Fruit fly (Drosophila melanogaster): Measurements from ENCODE around the gene Socs16D.

The Socs16D gene

DNA sequence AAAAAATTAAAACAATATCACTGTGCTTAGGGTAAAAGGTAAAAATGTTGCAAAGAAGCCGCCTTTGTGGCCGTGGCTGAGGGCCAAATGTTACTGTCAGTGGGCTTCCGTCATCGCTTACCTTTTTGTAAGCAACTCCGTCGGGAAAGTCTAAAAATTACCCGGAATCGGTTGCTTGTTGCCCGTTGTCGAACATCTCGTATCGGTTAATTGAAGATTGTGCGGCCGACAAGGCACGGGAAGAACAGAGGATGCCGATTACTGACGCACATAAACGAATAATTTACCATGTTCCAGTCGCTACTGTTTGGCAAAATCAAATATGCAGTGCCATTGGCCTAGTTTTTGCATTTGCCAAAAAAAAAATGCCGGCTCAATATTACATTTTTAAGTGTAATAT lies 28.7 kb upstream of the Socs16D start, which contains the start of gene Mco4:
Mco4 (minus strand) TSS at position 101 of the 400 bp plus-strand sequence.
- TF ChIP-seq CG12605 (GFP tag; IDR thresholded peaks at IDR 0.05) (no peak), CG32121 (GFP tag; IDR thresholded peaks at IDR 0.05) (no peak)

dm6 chrX:17852457-17852856 lies 25.1 kb upstream of the Socs16D start, which contains the start of gene CG32554:
Gene CG32554 (minus strand): TSS chrX:17852685.
- TF ChIP-seq CG12605 (GFP tag; IDR thresholded peaks at IDR 0.05): no peak
- no peak for TF ChIP-seq CG17806 (tag; optimal IDR thresholded peaks at IDR 0.05)
- no peak for TF ChIP-seq CG8301 (tag; optimal IDR thresholded peaks at IDR 0.05)
- TF ChIP-seq CG15710 (tag; optimal IDR thresholded peaks at IDR 0.05): no peak
- no peak for TF ChIP-seq CG34367 (tag; optimal IDR thresholded peaks at IDR 0.05)
- TF ChIP-seq CG10348 (GFP tag; IDR thresholded peaks at IDR 0.05): no peak
- no peak for TF ChIP-seq CG4496 (GFP tag; IDR thresholded peaks at IDR 0.05)
- no peak for TF ChIP-seq Pif1B (GFP tag; optimal IDR thresholded peaks at IDR 0.05)
- TF ChIP-seq Pif1A (GFP tag; optimal IDR thresholded peaks at IDR 0.05): no peak
- TF ChIP-seq D1 (tag; optimal IDR thresholded peaks at IDR 0.05): no peak
- no peak for TF ChIP-seq gl (tag; optimal IDR thresholded peaks at IDR 0.05)
- TF ChIP-seq Ets98B (GFP tag; IDR thresholded peaks at IDR 0.05): no peak
- no peak for TF ChIP-seq CG14655 (GFP tag; optimal IDR thresholded peaks at IDR 0.05)
- TF ChIP-seq EcR (GFP tag; optimal IDR thresholded peaks at IDR 0.05): no peak
- no peak for TF ChIP-seq CG32121 (GFP tag; IDR thresholded peaks at IDR 0.05)
- TF ChIP-seq rn (GFP tag; IDR thresholded peaks at IDR 0.05): no peak
- TF ChIP-seq Snoo (tag; optimal IDR thresholded peaks at IDR 0.05): no peak
- TF ChIP-seq CG9948 (tag; optimal IDR thresholded peaks at IDR 0.05): no peak
- no peak for TF ChIP-seq CG13204 (GFP tag; optimal IDR thresholded peaks at IDR 0.05)

DNA sequence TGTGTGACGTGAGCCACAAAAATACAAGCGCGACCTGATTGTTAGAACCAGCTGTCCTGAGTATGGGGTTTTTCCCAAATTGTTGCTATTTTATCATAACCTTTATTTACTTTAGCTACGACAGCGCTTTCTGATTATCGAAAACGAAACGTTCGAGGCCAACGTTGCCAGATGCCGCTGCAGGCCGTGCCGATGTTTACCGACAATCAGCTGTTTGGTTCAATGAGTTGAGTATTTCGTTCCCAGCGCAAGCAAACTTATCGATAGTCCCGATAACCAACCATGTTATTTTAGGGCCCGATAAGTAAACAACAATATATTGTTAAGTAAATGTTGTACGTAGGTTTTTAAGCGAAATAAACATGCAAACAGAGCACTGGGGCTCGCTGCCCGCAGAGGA lies 22.8 kb upstream of the Socs16D start, which contains the start of the genes CG15814 and Spt7:
CG15814 (minus strand) TSS at position 164 of the 400 bp plus-strand sequence.
Spt7 (plus strand) TSS at position 282 of the 400 bp plus-strand sequence.
- no peak for TF ChIP-seq CG34367 (tag; optimal IDR thresholded peaks at IDR 0.05)
- no peak for TF ChIP-seq CG32121 (GFP tag; IDR thresholded peaks at IDR 0.05)
- peak; percentile 20; the same call in 1 of the 3 replicates for TF ChIP-seq fd96Ca (GFP tag; IDR thresholded peaks at IDR 0.05)
- TF ChIP-seq EcR (GFP tag; optimal IDR thresholded peaks at IDR 0.05): peak; percentile 7
- no peak for TF ChIP-seq CG8159 (tag; optimal IDR thresholded peaks at IDR 0.05)
- no peak for TF ChIP-seq CG14655 (GFP tag; optimal IDR thresholded peaks at IDR 0.05)
- no peak for TF ChIP-seq CG9948 (tag; optimal IDR thresholded peaks at IDR 0.05)
- TF ChIP-seq Snoo (tag; optimal IDR thresholded peaks at IDR 0.05): peak; percentile 21
- peak; percentile 28; the same call in 1 of the 3 replicates for TF ChIP-seq CG4496 (GFP tag; IDR thresholded peaks at IDR 0.05)

DNA sequence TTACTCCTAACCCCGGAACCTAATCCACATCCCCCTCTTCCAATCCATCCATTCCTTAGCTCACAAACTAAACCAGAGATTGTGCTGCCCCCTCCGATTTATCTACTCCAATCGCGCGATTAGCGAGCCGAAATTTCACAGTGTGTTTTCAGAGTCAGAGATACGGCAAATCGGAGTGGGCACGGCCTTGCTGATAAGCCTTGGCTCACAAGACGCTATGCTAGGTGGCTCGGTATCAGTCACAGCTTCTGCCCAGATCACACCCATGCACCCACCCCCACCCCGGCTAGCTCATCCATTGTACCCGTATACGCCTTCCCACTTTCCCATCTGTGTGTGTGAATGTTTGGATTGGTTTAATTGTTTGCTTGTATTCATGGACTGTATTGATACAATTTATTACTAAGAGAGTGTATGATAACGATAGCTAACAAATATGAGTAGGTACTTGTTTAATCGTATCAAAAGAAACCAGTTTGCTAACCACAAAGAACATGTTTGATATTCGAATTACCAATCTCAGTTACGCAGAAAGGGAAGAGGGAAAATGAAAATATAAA lies 18.5 kb upstream of the Socs16D start:
- TF ChIP-seq CG13204 (GFP tag; optimal IDR thresholded peaks at IDR 0.05): no peak
- no peak for TF ChIP-seq CG15710 (tag; optimal IDR thresholded peaks at IDR 0.05)
- no peak for TF ChIP-seq CG34367 (tag; optimal IDR thresholded peaks at IDR 0.05)
- TF ChIP-seq Snoo (tag; optimal IDR thresholded peaks at IDR 0.05): no peak
- TF ChIP-seq EcR (GFP tag; optimal IDR thresholded peaks at IDR 0.05): no peak
- no peak for TF ChIP-seq CG17806 (tag; optimal IDR thresholded peaks at IDR 0.05)
- TF ChIP-seq fd96Ca (GFP tag; IDR thresholded peaks at IDR 0.05): no peak

DNA sequence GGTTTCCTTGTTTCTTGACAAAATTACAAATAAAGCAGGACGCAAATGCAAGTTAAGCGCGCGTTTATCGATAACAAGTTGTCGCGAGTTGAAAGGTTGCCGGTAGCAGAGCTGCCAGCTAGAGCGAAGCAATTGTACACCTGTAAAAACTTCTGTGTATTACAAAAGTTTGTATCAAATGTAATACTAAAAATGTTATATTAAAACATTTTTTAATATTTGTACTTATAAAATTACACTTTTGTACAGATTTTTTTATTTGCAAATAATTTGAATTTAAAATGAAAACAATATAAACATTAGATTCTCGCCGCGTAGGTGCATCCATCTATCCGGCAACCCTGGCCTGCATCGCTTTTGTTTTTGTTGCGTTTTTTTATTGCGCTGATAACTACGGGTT lies 17.3 kb upstream of the Socs16D start, which contains the start of the genes CG8142 and Ucp4A:
CG8142 (minus strand) TSS at position 82 of the 400 bp plus-strand sequence.
Ucp4A (plus strand) TSS at position 327 of the 400 bp plus-strand sequence.
- TF ChIP-seq CG12605 (GFP tag; IDR thresholded peaks at IDR 0.05) (peak; percentile 94), EcR (GFP tag; optimal IDR thresholded peaks at IDR 0.05) (peak; percentile 40), CG8159 (tag; optimal IDR thresholded peaks at IDR 0.05) (peak; percentile 94), D1 (tag; optimal IDR thresholded peaks at IDR 0.05) (no peak), Pif1B (GFP tag; optimal IDR thresholded peaks at IDR 0.05) (peak; percentile 85), CG34367 (tag; optimal IDR thresholded peaks at IDR 0.05) (peak; percentile 82), fd96Ca (GFP tag; IDR thresholded peaks at IDR 0.05) (peak; percentile 93), Snoo (tag; optimal IDR thresholded peaks at IDR 0.05) (peak; percentile 88), CG14655 (GFP tag; optimal IDR thresholded peaks at IDR 0.05) (no peak), CG9948 (tag; optimal IDR thresholded peaks at IDR 0.05) (peak; percentile 86), Pif1A (GFP tag; optimal IDR thresholded peaks at IDR 0.05) (no peak), CG8301 (tag; optimal IDR thresholded peaks at IDR 0.05) (peak; percentile 90), CG10348 (GFP tag; IDR thresholded peaks at IDR 0.05) (peak; percentile 87), rn (GFP tag; IDR thresholded peaks at IDR 0.05) (peak; percentile 94), Ets98B (GFP tag; IDR thresholded peaks at IDR 0.05) (peak; percentile 91), CG17806 (tag; optimal IDR thresholded peaks at IDR 0.05) (peak; percentile 91), CG32121 (GFP tag; IDR thresholded peaks at IDR 0.05) (peak; percentile 95), CG4496 (GFP tag; IDR thresholded peaks at IDR 0.05) (peak; percentile 97), CG15710 (tag; optimal IDR thresholded peaks at IDR 0.05) (peak; percentile 96), CG13204 (GFP tag; optimal IDR thresholded peaks at IDR 0.05) (no peak), gl (tag; optimal IDR thresholded peaks at IDR 0.05) (peak; percentile 72)

dm6 chrX:17841923-17842322 lies 14.6 kb upstream of the Socs16D start, which contains the start of gene Taf9:
Gene Taf9 (plus strand): TSS chrX:17842161.
- TF ChIP-seq EcR (GFP tag; optimal IDR thresholded peaks at IDR 0.05): no peak
- peak; percentile 40; the same call in 1 of the 3 replicates for TF ChIP-seq CG4496 (GFP tag; IDR thresholded peaks at IDR 0.05)
- TF ChIP-seq Snoo (tag; optimal IDR thresholded peaks at IDR 0.05): no peak
- no peak for TF ChIP-seq Pif1B (GFP tag; optimal IDR thresholded peaks at IDR 0.05)

All from whole organism, pupa.